Worm (Caenorhabditis elegans): ENCODE results near the gene M163.21.

The M163.21 gene

ce11 chrX:14489945-14490344, 23.3 kb downstream of the M163.21 start, which contains the start of gene his-24:
Gene his-24, plus strand, starts transcription at chrX:14490094.
- TF ChIP-seq ztf-29 (GFP tag; IDR thresholded peaks at IDR 0.05) (no peak), ztf-23 (GFP tag; IDR thresholded peaks at IDR 0.05) (peak; percentile 71; the same call in 1 of the 2 replicates), T22C8.4 (GFP tag; IDR thresholded peaks at IDR 0.05) (0 out of 2 replicates have a peak, but pooled peaks have one; percentile 36), cog-1 (tag; optimal IDR thresholded peaks at IDR 0.05) (peak; percentile 72), klf-2 (GFP tag; conservative IDR thresholded peaks at IDR 0.05) (peak; percentile 47; the same call in 1 of the 2 replicates), tab-1 (GFP tag; IDR thresholded peaks at IDR 0.05) (peak; percentile 45; the same call in 1 of the 2 replicates), flt-1 (GFP tag; IDR thresholded peaks at IDR 0.05) (peak; percentile 83), ref-1 (GFP tag; conservative IDR thresholded peaks at IDR 0.05) (no peak), med-1 (GFP tag; optimal IDR thresholded peaks at IDR 0.05; ENCODE audit: insufficient read depth) (no peak)

DNA sequence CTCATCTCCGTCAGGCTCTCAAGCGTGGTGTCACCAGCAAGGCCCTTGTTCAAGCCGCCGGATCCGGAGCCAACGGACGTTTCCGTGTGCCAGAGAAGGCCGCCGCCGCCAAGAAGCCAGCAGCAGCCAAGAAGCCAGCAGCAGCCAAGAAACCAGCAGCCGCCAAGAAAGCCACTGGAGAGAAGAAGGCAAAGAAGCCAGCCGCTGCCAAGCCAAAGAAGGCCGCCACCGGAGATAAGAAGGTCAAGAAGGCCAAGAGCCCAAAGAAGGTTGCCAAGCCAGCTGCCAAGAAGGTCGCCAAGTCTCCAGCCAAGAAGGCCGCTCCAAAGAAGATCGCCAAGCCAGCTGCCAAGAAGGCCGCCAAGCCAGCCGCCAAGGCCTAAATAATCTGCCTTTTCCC, 23.9 kb downstream of the M163.21 start:
- 0 out of 2 replicates have a peak, but pooled peaks have one; percentile 8 for TF ChIP-seq ztf-23 (GFP tag; IDR thresholded peaks at IDR 0.05)
- no peak for TF ChIP-seq ref-1 (GFP tag; conservative IDR thresholded peaks at IDR 0.05)

- TF ChIP-seq ztf-23 (GFP tag; IDR thresholded peaks at IDR 0.05) (0 out of 2 replicates have a peak, but pooled peaks have one; percentile 54), flt-1 (GFP tag; IDR thresholded peaks at IDR 0.05) (peak; percentile 36; the same call in 1 of the 2 replicates), ref-1 (GFP tag; conservative IDR thresholded peaks at IDR 0.05) (no peak)
Measured at ce11 chrX:14491103-14491502, 24.5 kb downstream of the M163.21 start.

DNA sequence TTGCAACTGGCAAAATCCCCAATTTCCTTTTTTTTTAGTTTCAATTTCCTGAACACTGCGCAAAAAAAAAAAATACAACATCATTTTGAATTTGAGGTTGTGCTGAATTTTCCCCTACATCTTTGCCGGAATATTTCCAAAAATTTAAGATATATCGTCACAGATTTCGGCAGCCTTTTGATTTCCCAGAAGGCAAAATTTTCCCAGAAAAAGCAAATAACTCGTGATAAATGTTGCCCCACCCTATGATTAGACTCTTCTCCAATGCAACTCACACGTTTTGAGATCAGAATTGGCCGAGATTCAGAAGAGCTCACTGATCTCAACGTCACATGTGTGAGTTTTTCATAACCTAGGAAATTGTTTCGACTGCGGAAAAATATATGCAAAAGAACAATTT, 25.8 kb downstream of the M163.21 start:
- TF ChIP-seq ref-1 (GFP tag; conservative IDR thresholded peaks at IDR 0.05) (no peak), flt-1 (GFP tag; IDR thresholded peaks at IDR 0.05) (no peak), ztf-29 (GFP tag; IDR thresholded peaks at IDR 0.05) (no peak), med-1 (GFP tag; optimal IDR thresholded peaks at IDR 0.05; ENCODE audit: insufficient read depth) (no peak), ztf-23 (GFP tag; IDR thresholded peaks at IDR 0.05) (no peak), T22C8.4 (GFP tag; IDR thresholded peaks at IDR 0.05) (no peak), klf-2 (GFP tag; conservative IDR thresholded peaks at IDR 0.05) (no peak), cog-1 (tag; optimal IDR thresholded peaks at IDR 0.05) (no peak), tab-1 (GFP tag; IDR thresholded peaks at IDR 0.05) (no peak)

DNA sequence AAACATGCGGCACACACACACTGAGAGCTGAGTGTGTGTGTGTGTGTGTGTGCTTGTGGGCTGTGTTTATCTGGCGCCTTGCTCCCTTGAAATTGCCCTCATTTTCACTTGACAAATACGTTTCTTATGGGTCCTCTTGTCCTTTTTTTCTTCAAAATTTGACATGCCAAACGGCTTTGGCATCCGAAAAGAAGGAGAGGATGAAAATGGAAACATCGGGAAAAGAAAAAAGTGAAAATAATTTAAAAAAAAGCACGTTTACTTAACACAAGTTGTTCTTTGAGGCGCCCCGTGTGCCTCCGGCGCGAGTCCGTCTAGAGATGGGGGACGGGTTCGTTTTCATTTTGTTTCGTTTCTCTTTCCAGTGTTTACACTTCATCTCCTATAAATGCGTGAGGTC, 28.4 kb downstream of the M163.21 start:
- no peak for TF ChIP-seq T22C8.4 (GFP tag; IDR thresholded peaks at IDR 0.05)
- TF ChIP-seq ref-1 (GFP tag; conservative IDR thresholded peaks at IDR 0.05) = no peak
- TF ChIP-seq cog-1 (tag; optimal IDR thresholded peaks at IDR 0.05) = no peak
- TF ChIP-seq klf-2 (GFP tag; conservative IDR thresholded peaks at IDR 0.05) = no peak
- TF ChIP-seq flt-1 (GFP tag; IDR thresholded peaks at IDR 0.05) = no peak
- TF ChIP-seq med-1 (GFP tag; optimal IDR thresholded peaks at IDR 0.05; ENCODE audit: insufficient read depth) = no peak
- no peak for TF ChIP-seq ztf-29 (GFP tag; IDR thresholded peaks at IDR 0.05)
- no peak for TF ChIP-seq tab-1 (GFP tag; IDR thresholded peaks at IDR 0.05)
- no peak for TF ChIP-seq ztf-23 (GFP tag; IDR thresholded peaks at IDR 0.05)

DNA sequence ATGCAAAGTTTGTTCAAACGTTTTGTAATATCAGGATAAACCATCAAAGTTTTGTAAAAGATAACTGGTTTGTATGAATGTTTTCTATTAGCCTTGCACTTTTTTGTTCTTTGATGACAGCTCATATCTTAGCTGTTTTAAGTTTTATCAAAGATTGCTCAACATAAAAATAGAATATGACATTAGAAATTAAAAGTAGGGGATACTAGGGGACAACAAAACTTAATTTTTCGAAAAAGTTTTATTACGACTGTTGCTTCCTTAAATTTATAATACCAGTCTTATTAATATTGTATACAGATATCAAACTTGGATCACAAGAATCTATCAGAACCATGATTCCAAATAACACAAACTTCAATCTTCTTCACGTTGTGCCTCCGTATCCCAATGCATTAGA, 29.2 kb downstream of the M163.21 start, which contains the start of gene ztf-14:
TSS of gene ztf-14 (plus strand) at position 301 of the 400 bp plus-strand sequence.
- no peak for TF ChIP-seq T22C8.4 (GFP tag; IDR thresholded peaks at IDR 0.05)
- TF ChIP-seq med-1 (GFP tag; optimal IDR thresholded peaks at IDR 0.05; ENCODE audit: insufficient read depth) = no peak

DNA sequence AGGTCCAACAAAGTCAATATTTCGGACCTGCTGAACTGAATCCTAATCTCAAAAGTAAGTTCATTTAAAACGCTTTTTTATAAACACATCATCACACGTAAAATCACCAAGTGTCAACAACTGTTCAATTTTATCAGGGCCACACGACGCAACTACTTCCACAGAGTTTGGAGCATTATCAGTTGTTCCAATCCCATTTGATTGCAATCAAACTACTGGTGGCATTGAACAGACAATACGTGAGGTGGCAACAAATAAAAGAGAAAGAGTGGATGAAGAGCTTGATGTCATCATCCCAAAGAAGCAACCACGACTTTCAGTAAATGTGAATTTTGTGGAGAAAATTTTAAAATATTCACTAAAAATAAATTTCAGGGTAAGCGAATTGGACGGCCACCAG, 29.9 kb downstream of the M163.21 start:
- TF ChIP-seq cog-1 (tag; optimal IDR thresholded peaks at IDR 0.05) (no peak), ref-1 (GFP tag; conservative IDR thresholded peaks at IDR 0.05) (no peak), tab-1 (GFP tag; IDR thresholded peaks at IDR 0.05) (no peak), med-1 (GFP tag; optimal IDR thresholded peaks at IDR 0.05; ENCODE audit: insufficient read depth) (no peak), ztf-23 (GFP tag; IDR thresholded peaks at IDR 0.05) (no peak), klf-2 (GFP tag; conservative IDR thresholded peaks at IDR 0.05) (no peak)

DNA sequence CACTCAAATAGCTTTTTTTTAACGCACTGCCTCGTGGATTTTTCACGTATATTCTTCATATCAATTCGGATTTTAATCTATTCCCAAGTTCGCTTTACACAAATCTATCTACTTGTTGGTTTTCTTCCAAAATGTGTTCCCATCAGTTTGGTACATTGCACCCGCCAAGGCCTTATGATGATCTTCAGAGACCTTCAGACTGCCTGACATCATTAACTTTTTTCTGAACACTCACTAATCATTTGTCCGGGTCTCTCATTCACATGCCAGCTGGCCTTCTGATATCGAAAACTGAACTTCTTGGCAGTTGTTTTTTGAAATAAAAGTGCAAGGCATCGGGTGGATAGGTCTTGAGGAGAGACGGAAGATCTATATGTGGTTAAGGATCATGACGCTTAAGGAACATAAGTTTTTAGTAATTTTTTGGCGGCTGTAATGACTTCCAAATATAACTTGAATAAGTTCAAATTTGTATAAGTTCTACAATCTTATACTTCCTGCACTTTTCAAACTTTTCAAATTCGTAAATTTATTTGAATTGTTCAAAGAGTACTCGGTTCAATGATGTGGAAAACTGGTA, 33.3 kb downstream of the M163.21 start:
- TF ChIP-seq flt-1 (GFP tag; IDR thresholded peaks at IDR 0.05) (no peak), tab-1 (GFP tag; IDR thresholded peaks at IDR 0.05) (no peak), cog-1 (tag; optimal IDR thresholded peaks at IDR 0.05) (no peak), ztf-29 (GFP tag; IDR thresholded peaks at IDR 0.05) (no peak), klf-2 (GFP tag; conservative IDR thresholded peaks at IDR 0.05) (no peak), ref-1 (GFP tag; conservative IDR thresholded peaks at IDR 0.05) (no peak)

- TF ChIP-seq T22C8.4 (GFP tag; IDR thresholded peaks at IDR 0.05) = no peak
- TF ChIP-seq med-1 (GFP tag; optimal IDR thresholded peaks at IDR 0.05; ENCODE audit: insufficient read depth) = no peak
- no peak for TF ChIP-seq ztf-29 (GFP tag; IDR thresholded peaks at IDR 0.05)
- TF ChIP-seq tab-1 (GFP tag; IDR thresholded peaks at IDR 0.05) = no peak
- TF ChIP-seq flt-1 (GFP tag; IDR thresholded peaks at IDR 0.05) = no peak
- TF ChIP-seq ref-1 (GFP tag; conservative IDR thresholded peaks at IDR 0.05) = no peak
- TF ChIP-seq klf-2 (GFP tag; conservative IDR thresholded peaks at IDR 0.05) = no peak
- no peak for TF ChIP-seq ztf-23 (GFP tag; IDR thresholded peaks at IDR 0.05)
- TF ChIP-seq cog-1 (tag; optimal IDR thresholded peaks at IDR 0.05) = no peak
Measured at ce11 chrX:14500422-14501058, 33.9 kb downstream of the M163.21 start.

- TF ChIP-seq ref-1 (GFP tag; conservative IDR thresholded peaks at IDR 0.05) = no peak
- no peak for TF ChIP-seq T22C8.4 (GFP tag; IDR thresholded peaks at IDR 0.05)
- TF ChIP-seq ztf-23 (GFP tag; IDR thresholded peaks at IDR 0.05) = no peak
- no peak for TF ChIP-seq flt-1 (GFP tag; IDR thresholded peaks at IDR 0.05)
- no peak for TF ChIP-seq tab-1 (GFP tag; IDR thresholded peaks at IDR 0.05)
- TF ChIP-seq med-1 (GFP tag; optimal IDR thresholded peaks at IDR 0.05; ENCODE audit: insufficient read depth) = no peak
- no peak for TF ChIP-seq cog-1 (tag; optimal IDR thresholded peaks at IDR 0.05)
- TF ChIP-seq ztf-29 (GFP tag; IDR thresholded peaks at IDR 0.05) = no peak
Measured at ce11 chrX:14502116-14502587, 35.5 kb downstream of the M163.21 start.
